Fruit fly (Drosophila melanogaster): Measurements from ENCODE around the gene CG31546.

CG31546 gene

DNA sequence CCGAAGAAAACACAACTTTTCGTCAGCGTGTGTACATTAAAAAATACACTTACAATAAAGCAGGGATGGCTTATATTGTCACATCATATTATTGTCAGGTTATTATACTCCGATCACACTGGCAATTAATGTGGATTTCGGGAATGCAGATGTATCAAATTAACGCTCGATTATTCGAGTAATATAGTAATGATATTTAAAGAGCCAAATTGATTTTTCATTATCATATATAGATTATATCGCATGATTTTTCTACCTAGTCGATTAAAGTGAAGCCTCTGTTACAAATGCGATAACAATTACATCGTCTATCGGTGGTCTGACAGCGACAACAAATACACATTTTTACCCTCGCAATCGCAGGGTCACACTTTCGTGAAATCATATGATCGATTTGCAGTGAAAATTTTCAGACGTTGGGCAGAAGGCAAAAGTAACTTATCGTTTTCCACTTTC is 44.0 kb downstream of the CG31546 start, which contains the start of the genes noi and Vha26 (continued):
- TF ChIP-seq Dip3 (GFP tag; optimal IDR thresholded peaks at IDR 0.05) (peak; percentile 29), Atf3 (GFP tag; optimal IDR thresholded peaks at IDR 0.05) (no peak), HmgD (GFP tag; optimal IDR thresholded peaks at IDR 0.05) (no peak), sisA (GFP tag; IDR thresholded peaks at IDR 0.05) (peak; percentile 31; the same call in 1 of the 2 replicates), gcm (GFP tag; optimal IDR thresholded peaks at IDR 0.05) (no peak), ind (GFP tag; optimal IDR thresholded peaks at IDR 0.05) (peak; percentile 38), Optix (GFP tag; IDR thresholded peaks at IDR 0.05) (no peak), Myb (GFP tag; optimal IDR thresholded peaks at IDR 0.05) (peak; percentile 63), CG2678 (tag; optimal IDR thresholded peaks at IDR 0.05) (no peak), wor (GFP tag; IDR thresholded peaks at IDR 0.05) (no peak), Sry-β (GFP tag; optimal IDR thresholded peaks at IDR 0.05) (peak; percentile 18), fd64A (GFP tag; optimal IDR thresholded peaks at IDR 0.05) (no peak), Hsf (GFP tag; optimal IDR thresholded peaks at IDR 0.05) (peak; percentile 38), PHDP (tag; optimal IDR thresholded peaks at IDR 0.05) (no peak), sima (GFP tag; optimal IDR thresholded peaks at IDR 0.05) (no peak), jigr1 (GFP tag; IDR thresholded peaks at IDR 0.05) (no peak), CG12104 (GFP tag; optimal IDR thresholded peaks at IDR 0.05) (no peak), CG15514 (GFP tag; optimal IDR thresholded peaks at IDR 0.05) (peak; percentile 73), cad (GFP tag; optimal IDR thresholded peaks at IDR 0.05) (no peak), CG11504 (tag; optimal IDR thresholded peaks at IDR 0.05) (no peak), Atf-2 (GFP tag; optimal IDR thresholded peaks at IDR 0.05) (no peak), btn (GFP tag; optimal IDR thresholded peaks at IDR 0.05) (no peak), tll (GFP tag; optimal IDR thresholded peaks at IDR 0.05) (peak in 1 of 2 experiments; percentile 33), mirr (GFP tag; optimal IDR thresholded peaks at IDR 0.05) (peak; percentile 31), tio (GFP tag; optimal IDR thresholded peaks at IDR 0.05) (no peak), pb (GFP tag; optimal IDR thresholded peaks at IDR 0.05) (no peak), otp (GFP tag; IDR thresholded peaks at IDR 0.05) (no peak), CG43689 (GFP tag; IDR thresholded peaks at IDR 0.05) (no peak), Ets97D (GFP tag; optimal IDR thresholded peaks at IDR 0.05) (peak; percentile 77), dmrt99B (tag; optimal IDR thresholded peaks at IDR 0.05) (no peak), Vsx1 (GFP tag; optimal IDR thresholded peaks at IDR 0.05) (no peak), CG8924 (tag; optimal IDR thresholded peaks at IDR 0.05) (no peak), CG8944 (GFP tag; optimal IDR thresholded peaks at IDR 0.05) (no peak), Trl (optimal IDR thresholded peaks at IDR 0.05) (no peak), Trl (GFP tag; optimal IDR thresholded peaks at IDR 0.05) (no peak), D (optimal IDR thresholded peaks at IDR 0.05) (no peak), D (GFP tag; optimal IDR thresholded peaks at IDR 0.05) (no peak), Gsc (GFP tag; IDR thresholded peaks at IDR 0.05) (no peak), CG2116 (GFP tag; optimal IDR thresholded peaks at IDR 0.05) (peak; percentile 76), Lhr (GFP tag; optimal IDR thresholded peaks at IDR 0.05) (peak; percentile 56), kah (GFP tag; optimal IDR thresholded peaks at IDR 0.05) (no peak), amos (GFP tag; IDR thresholded peaks at IDR 0.05; ENCODE audit: partially characterized antibody) (peak; percentile 59), CG10209 (GFP tag; optimal IDR thresholded peaks at IDR 0.05) (no peak), CG15073 (GFP tag; optimal IDR thresholded peaks at IDR 0.05) (no peak), dimm (GFP tag; IDR thresholded peaks at IDR 0.05) (no peak), Awh (GFP tag; IDR thresholded peaks at IDR 0.05) (no peak), Xrp1 (GFP tag; IDR thresholded peaks at IDR 0.05) (peak; percentile 10; the same call in 1 of the 2 replicates), ems (GFP tag; optimal IDR thresholded peaks at IDR 0.05) (no peak), CG9437 (GFP tag; optimal IDR thresholded peaks at IDR 0.05) (no peak), CG4707 (GFP tag; optimal IDR thresholded peaks at IDR 0.05) (no peak), Stat92E (GFP tag; optimal IDR thresholded peaks at IDR 0.05) (peak in 1 of 3 experiments; percentile 50), ftz-f1 (GFP tag; optimal IDR thresholded peaks at IDR 0.05) (peak; percentile 12)
